Worm (Caenorhabditis elegans): ENCODE data around the gene rpl-22.

Gene rpl-22

DNA sequence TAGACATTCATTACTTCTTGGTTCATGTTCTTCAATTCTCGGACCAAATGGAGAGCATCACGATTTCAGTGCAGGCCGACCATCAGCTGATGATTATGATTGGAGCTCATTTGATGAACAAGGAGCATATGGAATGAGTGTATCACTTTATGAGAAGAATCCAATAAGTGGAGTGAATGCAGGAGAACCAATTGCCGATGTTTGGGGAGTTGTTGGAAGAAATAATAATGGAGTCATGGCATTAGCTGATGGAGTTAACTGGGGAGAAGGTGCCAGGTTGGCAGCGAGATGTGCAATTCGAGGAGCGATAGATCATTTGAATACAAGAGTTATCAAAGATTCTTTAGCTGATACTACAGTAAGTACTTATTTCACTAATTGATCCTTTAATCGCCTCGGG, 4.6 kb upstream of the rpl-22 start:
- TF ChIP-seq nhr-6 (tag; optimal IDR thresholded peaks at IDR 0.05): no peak
- TF ChIP-seq nhr-77 (tag; optimal IDR thresholded peaks at IDR 0.05): no peak
- TF ChIP-seq unc-55 (GFP tag; optimal IDR thresholded peaks at IDR 0.05): no peak
- no peak for TF ChIP-seq elt-1 (tag; optimal IDR thresholded peaks at IDR 0.05)
- no peak for TF ChIP-seq unc-39 (tag; optimal IDR thresholded peaks at IDR 0.05)
- no peak for TF ChIP-seq lsy-2 (tag; optimal IDR thresholded peaks at IDR 0.05)
- TF ChIP-seq F13H6.1 (tag; optimal IDR thresholded peaks at IDR 0.05): no peak
- TF ChIP-seq ztf-4 (tag; optimal IDR thresholded peaks at IDR 0.05): no peak

DNA sequence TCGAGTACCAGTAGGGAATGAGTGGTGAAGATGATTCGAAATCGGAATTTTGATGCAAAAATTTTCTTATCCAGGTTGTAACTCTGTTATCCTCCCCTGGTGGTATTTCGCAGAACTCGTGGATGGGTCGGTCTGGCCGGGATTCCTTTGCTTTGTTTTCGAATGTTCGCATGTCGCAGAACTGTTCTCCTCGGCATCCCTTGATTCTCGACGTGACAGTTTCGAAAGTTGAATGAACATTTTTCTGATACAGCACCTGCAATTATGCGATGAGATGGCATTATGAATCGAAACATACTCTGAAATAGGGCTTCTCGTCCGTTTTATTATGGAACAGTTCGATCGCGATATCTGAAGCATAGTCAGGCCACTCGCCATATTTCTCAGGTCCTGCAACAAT, 838 bp downstream of the rpl-22 start:
- TF ChIP-seq ZK546.5 (tag; optimal IDR thresholded peaks at IDR 0.05) (no peak), nhr-129 (tag; optimal IDR thresholded peaks at IDR 0.05) (no peak), nhr-77 (tag; optimal IDR thresholded peaks at IDR 0.05) (no peak), sem-4 (tag; optimal IDR thresholded peaks at IDR 0.05) (no peak), lsy-2 (tag; optimal IDR thresholded peaks at IDR 0.05) (no peak), nhr-237 (tag; optimal IDR thresholded peaks at IDR 0.05) (no peak), unc-55 (GFP tag; optimal IDR thresholded peaks at IDR 0.05) (no peak), peb-1 (tag; optimal IDR thresholded peaks at IDR 0.05) (no peak), nhr-25 (tag; optimal IDR thresholded peaks at IDR 0.05) (no peak)

DNA sequence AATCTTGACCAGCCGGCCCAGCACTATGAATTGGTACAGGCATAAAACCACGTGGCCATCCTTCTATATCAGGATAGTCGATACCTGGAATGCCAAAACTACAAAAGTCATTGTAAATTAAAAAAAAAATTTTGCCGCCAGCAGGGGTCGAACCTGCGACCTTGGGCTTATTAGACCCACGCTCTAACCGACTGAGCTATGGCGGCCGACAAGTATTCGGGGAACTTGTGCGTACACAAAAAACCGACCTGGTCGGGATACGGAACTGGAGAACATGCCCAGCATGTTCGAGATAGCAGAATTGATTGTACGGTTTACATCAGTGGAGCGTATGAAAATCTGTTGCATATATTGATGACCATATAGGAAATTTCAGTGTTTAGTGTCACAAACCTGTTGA, 1.9 kb downstream of the rpl-22 start:
- TF ChIP-seq sem-4 (tag; optimal IDR thresholded peaks at IDR 0.05) (peak; percentile 47), nhr-21 (tag; optimal IDR thresholded peaks at IDR 0.05) (peak; percentile 45), unc-62 (GFP tag; optimal IDR thresholded peaks at IDR 0.05) (no peak), C34F6.9 (tag; optimal IDR thresholded peaks at IDR 0.05) (peak; percentile 35), fos-1 (tag; optimal IDR thresholded peaks at IDR 0.05) (peak; percentile 30), F13H6.1 (tag; optimal IDR thresholded peaks at IDR 0.05) (peak; percentile 71), elt-3 (tag; optimal IDR thresholded peaks at IDR 0.05) (no peak), nhr-129 (tag; optimal IDR thresholded peaks at IDR 0.05) (peak; percentile 61), crh-2 (tag; optimal IDR thresholded peaks at IDR 0.05) (peak; percentile 68), nhr-77 (tag; optimal IDR thresholded peaks at IDR 0.05) (peak; percentile 24), unc-55 (GFP tag; optimal IDR thresholded peaks at IDR 0.05) (no peak), R02D3.7 (tag; optimal IDR thresholded peaks at IDR 0.05) (no peak), mdl-1 (tag; optimal IDR thresholded peaks at IDR 0.05) (peak in 1 of 2 experiments; percentile 8), sma-3 (GFP tag; optimal IDR thresholded peaks at IDR 0.05) (peak; percentile 73), lsy-2 (tag; optimal IDR thresholded peaks at IDR 0.05) (peak; percentile 63 to 81), gmeb-1 (tag; optimal IDR thresholded peaks at IDR 0.05) (peak; percentile 62), nhr-25 (tag; optimal IDR thresholded peaks at IDR 0.05) (peak; percentile 26), sma-9 (GFP tag; optimal IDR thresholded peaks at IDR 0.05) (peak; percentile 66), sma-9 (tag; optimal IDR thresholded peaks at IDR 0.05) (no peak), nhr-11 (tag; optimal IDR thresholded peaks at IDR 0.05) (no peak), ceh-82 (tag; optimal IDR thresholded peaks at IDR 0.05) (no peak), snpc-4 (tag; optimal IDR thresholded peaks at IDR 0.05) (peak; percentile 98), unc-39 (tag; optimal IDR thresholded peaks at IDR 0.05) (no peak), lin-11 (tag; optimal IDR thresholded peaks at IDR 0.05) (peak; percentile 44), lin-13 (GFP tag; optimal IDR thresholded peaks at IDR 0.05) (peak; percentile 31)

DNA sequence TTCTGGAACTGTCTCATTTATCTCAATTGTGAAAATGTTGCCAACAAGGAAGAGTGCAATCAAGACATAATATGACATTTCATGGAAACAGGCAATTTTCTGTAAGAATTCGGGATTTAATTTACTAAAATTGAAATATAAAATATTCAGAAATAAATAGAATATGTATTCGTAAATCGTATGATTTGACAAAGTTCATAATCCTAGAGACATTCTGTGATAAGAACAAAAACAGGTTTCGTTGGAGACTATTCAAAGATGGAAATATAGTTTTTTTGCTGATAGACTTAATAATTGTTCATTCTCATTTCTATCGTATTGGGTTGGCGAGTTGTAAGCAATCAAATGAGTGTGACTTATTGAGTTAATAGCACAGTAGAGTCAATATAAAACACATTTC, 2.6 kb downstream of the rpl-22 start, which contains the start of gene C27A2.12:
C27A2.12 (minus strand) TSS at position 101 of the 400 bp plus-strand sequence.
- TF ChIP-seq zag-1 (tag; optimal IDR thresholded peaks at IDR 0.05): no peak
- no peak for TF ChIP-seq lin-39 (tag; optimal IDR thresholded peaks at IDR 0.05)
- TF ChIP-seq nhr-21 (tag; optimal IDR thresholded peaks at IDR 0.05): no peak
- no peak for TF ChIP-seq ZK546.5 (tag; optimal IDR thresholded peaks at IDR 0.05)
- TF ChIP-seq sma-3 (GFP tag; optimal IDR thresholded peaks at IDR 0.05): no peak
- TF ChIP-seq lin-11 (tag; optimal IDR thresholded peaks at IDR 0.05): no peak
- TF ChIP-seq alr-1 (tag; optimal IDR thresholded peaks at IDR 0.05): no peak

DNA sequence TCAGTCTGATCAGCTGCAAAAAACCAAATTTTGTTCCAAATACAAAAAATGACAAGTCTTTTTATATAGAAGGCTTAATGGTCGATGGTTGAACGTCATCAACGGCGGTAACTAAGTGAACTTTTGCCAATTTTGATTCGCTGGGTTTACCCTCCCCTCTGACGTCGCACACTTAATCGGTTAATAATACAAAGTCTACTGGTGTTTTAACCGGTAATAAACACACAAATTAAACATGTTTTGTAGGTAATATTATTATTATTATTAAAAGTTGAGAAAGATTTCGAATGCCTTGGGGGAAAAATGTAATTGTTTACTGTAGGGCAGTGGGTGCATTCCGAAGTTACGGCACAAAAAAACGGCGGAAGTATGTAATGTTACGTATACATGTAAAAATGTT, 5.3 kb downstream of the rpl-22 start, which contains the start of gene pho-12:
pho-12 (minus strand) TSS at position 101 of the 400 bp plus-strand sequence.
- TF ChIP-seq nhr-6 (tag; optimal IDR thresholded peaks at IDR 0.05) (no peak), mdl-1 (tag; optimal IDR thresholded peaks at IDR 0.05) (no peak), lsy-2 (tag; optimal IDR thresholded peaks at IDR 0.05) (no peak), ZK546.5 (tag; optimal IDR thresholded peaks at IDR 0.05) (no peak), nhr-23 (tag; optimal IDR thresholded peaks at IDR 0.05) (no peak), elt-1 (tag; optimal IDR thresholded peaks at IDR 0.05) (no peak), blmp-1 (tag; optimal IDR thresholded peaks at IDR 0.05; ENCODE audit: insufficient read depth) (no peak), elt-3 (tag; optimal IDR thresholded peaks at IDR 0.05) (no peak), ceh-16 (tag; optimal IDR thresholded peaks at IDR 0.05) (no peak), nhr-10 (tag; optimal IDR thresholded peaks at IDR 0.05) (no peak), lin-13 (GFP tag; optimal IDR thresholded peaks at IDR 0.05) (no peak), nhr-129 (tag; optimal IDR thresholded peaks at IDR 0.05) (no peak), lin-39 (tag; optimal IDR thresholded peaks at IDR 0.05) (no peak), alr-1 (tag; optimal IDR thresholded peaks at IDR 0.05) (no peak), nhr-11 (tag; optimal IDR thresholded peaks at IDR 0.05) (no peak)

Measured in whole organism, L2 larva.